Fruit fly (Drosophila melanogaster): ENCODE data around the gene dpr11.

The dpr11 gene

DNA sequence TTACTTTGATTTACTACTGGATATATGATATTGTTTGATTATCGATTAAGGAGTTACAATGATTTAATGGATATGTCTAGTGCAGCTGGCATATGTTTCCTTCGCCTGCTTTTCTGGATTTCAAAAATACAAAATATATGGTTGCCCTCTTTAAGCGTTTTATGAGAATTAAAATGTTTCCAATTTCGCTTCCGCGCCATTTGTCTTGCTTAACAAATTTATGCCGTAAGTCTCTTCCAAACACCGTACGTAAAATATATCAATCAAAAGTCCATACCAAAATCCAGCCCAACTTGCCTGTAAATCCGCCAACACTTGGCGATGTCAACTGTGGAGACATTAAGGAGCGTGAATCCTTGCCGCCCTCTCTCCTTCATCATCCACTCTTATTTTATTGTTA lies 36.1 kb upstream of the dpr11 start, which contains the start of gene CG15177:
CG15177 (minus strand) TSS at position 101 of the 400 bp plus-strand sequence.
- TF ChIP-seq CG13296 (GFP tag; optimal IDR thresholded peaks at IDR 0.05), result no peak

- TF ChIP-seq ranshi (GFP tag; IDR thresholded peaks at IDR 0.05), result no peak
- TF ChIP-seq onecut (GFP tag; IDR thresholded peaks at IDR 0.05), result no peak
- TF ChIP-seq nerfin-2 (GFP tag; IDR thresholded peaks at IDR 0.05; ENCODE audit: partially characterized antibody), result no peak
- no peak for TF ChIP-seq CG7745 (tag; optimal IDR thresholded peaks at IDR 0.05)
- TF ChIP-seq Atf3 (GFP tag; optimal IDR thresholded peaks at IDR 0.05), result no peak
- no peak for TF ChIP-seq schlank (tag; optimal IDR thresholded peaks at IDR 0.05)
- TF ChIP-seq CG1602 (GFP tag; optimal IDR thresholded peaks at IDR 0.05), result no peak
- no peak for TF ChIP-seq HmgZ (tag; optimal IDR thresholded peaks at IDR 0.05)
- no peak for TF ChIP-seq h (optimal IDR thresholded peaks at IDR 0.05)
- TF ChIP-seq CG32532 (GFP tag; IDR thresholded peaks at IDR 0.05), result no peak
- no peak for TF ChIP-seq CG31365 (tag; optimal IDR thresholded peaks at IDR 0.05)
- no peak for TF ChIP-seq stwl (tag; optimal IDR thresholded peaks at IDR 0.05)
- TF ChIP-seq gem (tag; optimal IDR thresholded peaks at IDR 0.05), result no peak
- no peak for TF ChIP-seq CG6791 (GFP tag; IDR thresholded peaks at IDR 0.05; ENCODE audit: partially characterized antibody)
- TF ChIP-seq CG4617 (GFP tag; optimal IDR thresholded peaks at IDR 0.05; ENCODE audit: borderline replicate concordance), result no peak
- TF ChIP-seq lbe (GFP tag; optimal IDR thresholded peaks at IDR 0.05), result no peak
- no peak for TF ChIP-seq Chrac-16 (GFP tag; optimal IDR thresholded peaks at IDR 0.05)
- no peak for TF ChIP-seq seq (GFP tag; IDR thresholded peaks at IDR 0.05)
- TF ChIP-seq Scr (GFP tag; IDR thresholded peaks at IDR 0.05; ENCODE audit: partially characterized antibody), result no peak
These were observed 34.7 kb upstream of the dpr11 start, which contains the start of gene sowi for dm6 chr3R:6627800-6628199. TSS of gene sowi (minus strand) at chr3R:6627900.

DNA sequence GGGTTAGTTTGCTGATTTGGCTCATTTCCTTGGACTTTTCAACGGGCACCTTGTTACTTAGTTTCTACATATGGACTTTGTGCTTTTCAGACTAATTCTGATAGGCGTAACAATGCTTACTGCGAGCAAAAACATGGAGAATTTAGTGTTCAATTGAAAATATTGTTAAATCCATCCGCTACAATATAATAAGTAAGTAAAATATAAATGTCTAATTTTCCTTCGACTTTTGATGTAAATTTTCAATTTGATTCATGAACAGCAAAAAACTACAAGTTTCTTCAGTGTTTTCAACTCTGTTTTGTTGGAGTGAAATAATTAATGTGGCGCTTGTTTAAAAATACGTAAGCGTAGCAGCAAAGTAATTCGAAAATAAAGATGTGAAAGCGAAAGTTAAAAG lies 15.7 kb upstream of the dpr11 start, which contains the start of gene glob2:
glob2 (minus strand) TSS at position 101 of the 400 bp plus-strand sequence.
- TF ChIP-seq CG12744 (GFP tag; optimal IDR thresholded peaks at IDR 0.05) (no peak), salm (tag; optimal IDR thresholded peaks at IDR 0.05) (no peak), CG12236 (GFP tag; optimal IDR thresholded peaks at IDR 0.05) (no peak), luna (GFP tag; optimal IDR thresholded peaks at IDR 0.05) (no peak)

DNA sequence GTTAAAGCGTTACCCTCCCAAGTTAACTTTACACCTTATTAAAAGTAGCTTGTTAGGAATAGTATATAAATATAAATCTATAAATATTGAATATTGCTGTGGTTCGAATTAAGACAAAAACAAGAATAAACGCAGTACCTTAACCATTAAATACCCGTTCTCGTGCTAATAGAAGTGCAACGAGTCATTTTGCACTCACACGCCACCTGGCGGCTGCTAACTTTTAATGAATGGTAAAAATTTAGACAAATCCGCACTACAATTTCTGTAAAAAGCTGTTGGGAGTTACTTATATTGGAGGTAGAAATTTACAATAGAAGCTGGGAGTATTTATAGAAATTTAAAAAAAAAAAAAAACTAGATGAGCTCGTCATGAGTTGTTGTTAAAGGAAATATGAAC lies 12.0 kb upstream of the dpr11 start:
- TF ChIP-seq Neu2 (GFP tag; optimal IDR thresholded peaks at IDR 0.05; ENCODE audit: borderline replicate concordance), result no peak
- peak; percentile 57 for TF ChIP-seq CTCF (GFP tag; optimal IDR thresholded peaks at IDR 0.05)

dm6 chr3R:6600942-6601341 lies 7.8 kb upstream of the dpr11 start, which contains the start of gene CG31482:
TSS of gene CG31482 (plus strand) at chr3R:6601242.
- no peak for TF ChIP-seq bbx (GFP tag; IDR thresholded peaks at IDR 0.05; ENCODE audit: partially characterized antibody)
- no peak for TF ChIP-seq wek (GFP tag; optimal IDR thresholded peaks at IDR 0.05)

dm6 chr3R:6597922-6598321 lies 4.8 kb upstream of the dpr11 start, which contains the start of gene CG1138:
TSS of gene CG1138 (minus strand) at chr3R:6598022.
- TF ChIP-seq sob (GFP tag; IDR thresholded peaks at IDR 0.05) (no peak), CG3281 (GFP tag; optimal IDR thresholded peaks at IDR 0.05) (no peak), CG2202 (tag; optimal IDR thresholded peaks at IDR 0.05) (no peak), Rx (GFP tag; IDR thresholded peaks at IDR 0.05) (no peak), CG1529 (GFP tag; optimal IDR thresholded peaks at IDR 0.05) (no peak), CG10543 (GFP tag; optimal IDR thresholded peaks at IDR 0.05) (no peak), CG15696 (tag; optimal IDR thresholded peaks at IDR 0.05) (no peak), twi (tag; optimal IDR thresholded peaks at IDR 0.05) (no peak), CG5180 (GFP tag; optimal IDR thresholded peaks at IDR 0.05) (no peak), CG11695 (GFP tag; IDR thresholded peaks at IDR 0.05) (no peak), Dll (GFP tag; IDR thresholded peaks at IDR 0.05; ENCODE audit: partially characterized antibody) (no peak), Trl (optimal IDR thresholded peaks at IDR 0.05) (no peak), Trl (GFP tag; optimal IDR thresholded peaks at IDR 0.05) (no peak), BtbVII (GFP tag; optimal IDR thresholded peaks at IDR 0.05) (no peak), Hr39 (optimal IDR thresholded peaks at IDR 0.05) (no peak), CG9215 (GFP tag; IDR thresholded peaks at IDR 0.05) (no peak), fd102C (GFP tag; optimal IDR thresholded peaks at IDR 0.05) (no peak), CG6254 (GFP tag; optimal IDR thresholded peaks at IDR 0.05) (no peak)
